Fruit fly (Drosophila melanogaster) whole organism, embryonic: ENCODE results near the gene Zir.

Experiments used
- Awh ChIP-seq: fragments of 200-800 bp; sonication (Bioruptor generic); IDR thresholded peaks from 2 replicates; pipeline ENCODE4, ENCODE4 v1.3.6; 2022; ENCODE audit warnings: missing biosample characterization, missing genetic modification characterization
- CG1024 ChIP-seq: fragments of 200-800 bp; sonication (Bioruptor generic); IDR thresholded peaks from 2 replicates; pipeline ENCODE4 v1.3.6; 2022; ENCODE audit warnings: missing biosample characterization, missing genetic modification characterization
- CG10462 ChIP-seq: fragments of 200-800 bp; sonication (Bioruptor generic); optimal IDR thresholded peaks from 2 replicates; lab custom pipeline; 2016; ENCODE audit warnings: missing biosample characterization, missing genetic modification characterization
- CG11247 ChIP-seq: fragments of 200-800 bp; sonication (Bioruptor generic); IDR thresholded peaks from 2 replicates; pipeline ENCODE4 v1.3.6; 2022; ENCODE audit warnings: missing biosample characterization, missing genetic modification characterization
- CG12299 ChIP-seq: fragments of 200-800 bp; sonication (Bioruptor generic); optimal IDR thresholded peaks from 2 replicates; lab custom pipeline; 2018; ENCODE audit warnings: missing biosample characterization, mild to moderate bottlenecking, missing genetic modification characterization
- CG14710 ChIP-seq: fragments of 200-800 bp; sonication (Bioruptor generic); optimal IDR thresholded peaks from 3 replicates; lab custom pipeline; 2019; ENCODE audit warnings: missing biosample characterization, mild to moderate bottlenecking, missing genetic modification characterization, moderate library complexity
- CG14860 ChIP-seq: fragments of 200-800 bp; sonication (Bioruptor generic); IDR thresholded peaks from 3 replicates; pipeline ENCODE4 v1.3.6; 2022; ENCODE audit warnings: missing biosample characterization, missing genetic modification characterization; ENCODE audit not compliant: partially characterized antibody
- CG14965 ChIP-seq: fragments of 200-800 bp; sonication (Bioruptor generic); optimal IDR thresholded peaks from 2 replicates; lab custom pipeline; 2016; ENCODE audit warnings: missing biosample characterization, missing genetic modification characterization, borderline replicate concordance
- CG15011 ChIP-seq: fragments of 200-800 bp; sonication (Bioruptor generic); optimal IDR thresholded peaks from 3 replicates; lab custom pipeline; 2018; ENCODE audit warnings: missing biosample characterization, mild to moderate bottlenecking, missing genetic modification characterization
- CG15514 ChIP-seq: fragments of 200-800 bp; sonication (Bioruptor generic); optimal IDR thresholded peaks from 3 replicates; lab custom pipeline; 2017; ENCODE audit warnings: missing biosample characterization, missing genetic modification characterization, mild to moderate bottlenecking, moderate library complexity, missing genetic modification reagents
- CG1603 ChIP-seq: fragments of 200-800 bp; sonication (Bioruptor generic); optimal IDR thresholded peaks from 2 replicates; lab custom pipeline; 2019; ENCODE audit warnings: missing biosample characterization, mild to moderate bottlenecking, missing genetic modification characterization, moderate library complexity
- CG1647 ChIP-seq: fragments of 200-800 bp; sonication (Bioruptor generic); optimal IDR thresholded peaks from 3 replicates; lab custom pipeline; 2016; ENCODE audit warnings: missing biosample characterization, missing genetic modification characterization
- CG4617 ChIP-seq: fragments of 200-800 bp; sonication (Bioruptor generic); optimal IDR thresholded peaks from 3 replicates; lab custom pipeline; 2016; ENCODE audit warnings: missing biosample characterization, missing genetic modification characterization, borderline replicate concordance
- CG4820 ChIP-seq: fragments of 200-800 bp; sonication (Bioruptor generic); optimal IDR thresholded peaks from 3 replicates; lab custom pipeline; 2016; ENCODE audit warnings: missing biosample characterization, missing genetic modification characterization
- CG6175 ChIP-seq: fragments of 200-800 bp; sonication (Bioruptor generic); IDR thresholded peaks from 3 replicates; pipeline ENCODE4 v1.3.6; 2022; ENCODE audit warnings: missing biosample characterization, missing genetic modification characterization
- CG6683 ChIP-seq: fragments of 200-800 bp; sonication (Bioruptor generic); optimal IDR thresholded peaks from 2 replicates; lab custom pipeline; 2017; ENCODE audit warnings: missing biosample characterization, mild to moderate bottlenecking, missing genetic modification characterization, missing genetic modification reagents
- CG6791 ChIP-seq: fragments of 200-800 bp; sonication (Bioruptor generic); IDR thresholded peaks from 3 replicates; pipeline ENCODE4 v1.3.6; 2022; ENCODE audit warnings: missing biosample characterization, missing genetic modification characterization; ENCODE audit not compliant: partially characterized antibody
- CG6813 ChIP-seq: fragments of 200-800 bp; sonication (Bioruptor generic); optimal IDR thresholded peaks from 2 replicates; lab custom pipeline; 2017; ENCODE audit warnings: missing biosample characterization, missing genetic modification characterization, mild to moderate bottlenecking, moderate library complexity, missing genetic modification reagents
- CG7372 ChIP-seq: fragments of 200-800 bp; sonication (Bioruptor generic); IDR thresholded peaks from 2 replicates; pipeline ENCODE4 v1.3.6; 2022; ENCODE audit warnings: missing biosample characterization, missing genetic modification characterization
- CG7556 ChIP-seq: fragments of 200-800 bp; sonication (Bioruptor generic); optimal IDR thresholded peaks from 2 replicates; lab custom pipeline; 2017; ENCODE audit warnings: missing biosample characterization, mild to moderate bottlenecking, missing genetic modification characterization
- CG7987 ChIP-seq: fragments of 200-800 bp; sonication (Bioruptor generic); optimal IDR thresholded peaks from 2 replicates; lab custom pipeline; 2018; ENCODE audit warnings: missing biosample characterization, mild to moderate bottlenecking, missing genetic modification characterization, moderate library complexity
- CG8089 ChIP-seq: fragments of 200-800 bp; sonication (Bioruptor generic); optimal IDR thresholded peaks from 3 replicates; lab custom pipeline; 2016; ENCODE audit warnings: missing biosample characterization, missing genetic modification characterization
- CG9215 ChIP-seq: fragments of 200-800 bp; sonication (Bioruptor generic); IDR thresholded peaks from 2 replicates; pipeline ENCODE4 v1.3.6; 2022; ENCODE audit warnings: missing biosample characterization, missing genetic modification characterization
- Chrac-16 ChIP-seq: fragments of 200-800 bp; sonication (Bioruptor generic); optimal IDR thresholded peaks from 3 replicates; lab custom pipeline; 2016; ENCODE audit warnings: missing biosample characterization, missing genetic modification characterization
- Dek ChIP-seq: fragments of 200-800 bp; sonication (Bioruptor generic); optimal IDR thresholded peaks from 3 replicates; lab custom pipeline; 2019; ENCODE audit warnings: missing biosample characterization, mild to moderate bottlenecking, missing genetic modification characterization, moderate library complexity
- Gug ChIP-seq: fragments of 200-800 bp; sonication (Bioruptor generic); IDR thresholded peaks from 4 replicates; pipeline ENCODE4 v1.3.6; 2022; ENCODE audit warnings: missing biosample characterization, missing genetic modification characterization
- HHEX ChIP-seq: fragments of 200-800 bp; sonication (Bioruptor generic); optimal IDR thresholded peaks from 3 replicates; lab custom pipeline; 2017; ENCODE audit warnings: missing biosample characterization, mild to moderate bottlenecking, missing genetic modification characterization, missing genetic modification reagents
- Hand ChIP-seq: fragments of 200-800 bp; sonication (Bioruptor generic); optimal IDR thresholded peaks from 2 replicates; lab custom pipeline; 2017; ENCODE audit warnings: mild to moderate bottlenecking, missing biosample characterization, missing genetic modification reagents, missing genetic modification characterization
- Hr39 ChIP-seq: fragments of >200 bp; optimal IDR thresholded peaks from 2 replicates; lab custom pipeline; 2017
- Mrtf ChIP-seq: fragments of 200-800 bp; sonication (Bioruptor generic); IDR thresholded peaks from 3 replicates; pipeline ENCODE4 v1.3.6; 2022; ENCODE audit warnings: missing biosample characterization, missing genetic modification characterization
- Ravus ChIP-seq: fragments of 200-800 bp; sonication (Bioruptor generic); IDR thresholded peaks from 2 replicates; pipeline ENCODE4 v1.3.6; 2022; ENCODE audit warnings: missing biosample characterization, missing genetic modification characterization
- Sry-β ChIP-seq: fragments of 200-800 bp; sonication (Bioruptor generic); optimal IDR thresholded peaks from 2 replicates; lab custom pipeline; 2018; ENCODE audit warnings: missing biosample characterization, mild to moderate bottlenecking, missing genetic modification characterization, moderate library complexity
- Tbp ChIP-seq: fragments of >200 bp; optimal IDR thresholded peaks from 2 replicates; lab custom pipeline; 2018; ENCODE audit warnings: missing biosample characterization, missing genetic modification characterization
- ap ChIP-seq: fragments of 200-800 bp; sonication (Bioruptor generic); IDR thresholded peaks from 2 replicates; pipeline ENCODE4 v1.3.6; 2022; ENCODE audit warnings: missing biosample characterization, missing genetic modification characterization
- chm ChIP-seq: fragments of 200-800 bp; sonication (Bioruptor generic); IDR thresholded peaks from 2 replicates; pipeline ENCODE4 v1.3.6; 2022; ENCODE audit warnings: missing biosample characterization, missing genetic modification characterization
- danr ChIP-seq: fragments of 200-800 bp; sonication (Bioruptor generic); IDR thresholded peaks from 2 replicates; pipeline ENCODE4 v1.3.6; 2022; ENCODE audit warnings: missing biosample characterization, missing genetic modification characterization
- dati ChIP-seq: fragments of 200-800 bp; sonication (Bioruptor generic); IDR thresholded peaks from 2 replicates; pipeline ENCODE4 v1.3.6; 2022; ENCODE audit warnings: missing biosample characterization, missing genetic modification characterization
- gce ChIP-seq: fragments of 200-800 bp; sonication (Bioruptor generic); IDR thresholded peaks from 3 replicates; pipeline ENCODE4 v1.3.6; 2022; ENCODE audit warnings: missing biosample characterization, missing genetic modification characterization
- grn ChIP-seq: fragments of 200-800 bp; sonication (Bioruptor generic); optimal IDR thresholded peaks from 3 replicates; lab custom pipeline; 2017; ENCODE audit warnings: missing biosample characterization, missing genetic modification characterization
- lab ChIP-seq: fragments of 200-800 bp; sonication (Bioruptor generic); optimal IDR thresholded peaks from 3 replicates; lab custom pipeline; 2017; ENCODE audit warnings: missing biosample characterization, missing genetic modification characterization, mild to moderate bottlenecking, moderate library complexity, missing genetic modification reagents
- lbe ChIP-seq: fragments of 200-800 bp; sonication (Bioruptor generic); optimal IDR thresholded peaks from 2 replicates; lab custom pipeline; 2016; ENCODE audit warnings: missing biosample characterization, mild to moderate bottlenecking, missing genetic modification characterization
- mirr ChIP-seq: fragments of 200-800 bp; sonication (Bioruptor generic); optimal IDR thresholded peaks from 3 replicates; lab custom pipeline; 2018; ENCODE audit warnings: missing biosample characterization, mild to moderate bottlenecking, missing genetic modification characterization
- pb ChIP-seq: fragments of 200-800 bp; sonication (Bioruptor generic); optimal IDR thresholded peaks from 3 replicates; lab custom pipeline; 2016; ENCODE audit warnings: missing biosample characterization, missing genetic modification characterization
- pzg ChIP-seq: fragments of 200-800 bp; sonication (Bioruptor generic); optimal IDR thresholded peaks from 3 replicates; lab custom pipeline; 2018; ENCODE audit warnings: missing biosample characterization, mild to moderate bottlenecking, missing genetic modification characterization, moderate library complexity
- ro ChIP-seq: fragments of 200-800 bp; sonication (Bioruptor generic); IDR thresholded peaks from 2 replicates; pipeline ENCODE4 v1.3.6; 2022; ENCODE audit warnings: missing biosample characterization, missing genetic modification characterization
- seq ChIP-seq: fragments of 200-800 bp; sonication (Bioruptor generic); IDR thresholded peaks from 2 replicates; pipeline ENCODE4 v1.3.6; 2022; ENCODE audit warnings: missing biosample characterization, missing genetic modification characterization
- sisA ChIP-seq: fragments of 200-800 bp; sonication (Bioruptor generic); IDR thresholded peaks from 2 replicates; pipeline ENCODE4 v1.3.6; 2022; ENCODE audit warnings: missing biosample characterization, missing genetic modification characterization
- stwl ChIP-seq: fragments of 200-800 bp; sonication (Bioruptor generic); optimal IDR thresholded peaks from 3 replicates; lab custom pipeline; 2018; ENCODE audit warnings: missing biosample characterization, mild to moderate bottlenecking, missing genetic modification characterization, moderate library complexity
- zen ChIP-seq: fragments of 200-800 bp; sonication (Bioruptor generic); optimal IDR thresholded peaks from 3 replicates; lab custom pipeline; 2018; ENCODE audit warnings: missing biosample characterization, mild to moderate bottlenecking, missing genetic modification characterization, moderate library complexity

Gene Zir

DNA sequence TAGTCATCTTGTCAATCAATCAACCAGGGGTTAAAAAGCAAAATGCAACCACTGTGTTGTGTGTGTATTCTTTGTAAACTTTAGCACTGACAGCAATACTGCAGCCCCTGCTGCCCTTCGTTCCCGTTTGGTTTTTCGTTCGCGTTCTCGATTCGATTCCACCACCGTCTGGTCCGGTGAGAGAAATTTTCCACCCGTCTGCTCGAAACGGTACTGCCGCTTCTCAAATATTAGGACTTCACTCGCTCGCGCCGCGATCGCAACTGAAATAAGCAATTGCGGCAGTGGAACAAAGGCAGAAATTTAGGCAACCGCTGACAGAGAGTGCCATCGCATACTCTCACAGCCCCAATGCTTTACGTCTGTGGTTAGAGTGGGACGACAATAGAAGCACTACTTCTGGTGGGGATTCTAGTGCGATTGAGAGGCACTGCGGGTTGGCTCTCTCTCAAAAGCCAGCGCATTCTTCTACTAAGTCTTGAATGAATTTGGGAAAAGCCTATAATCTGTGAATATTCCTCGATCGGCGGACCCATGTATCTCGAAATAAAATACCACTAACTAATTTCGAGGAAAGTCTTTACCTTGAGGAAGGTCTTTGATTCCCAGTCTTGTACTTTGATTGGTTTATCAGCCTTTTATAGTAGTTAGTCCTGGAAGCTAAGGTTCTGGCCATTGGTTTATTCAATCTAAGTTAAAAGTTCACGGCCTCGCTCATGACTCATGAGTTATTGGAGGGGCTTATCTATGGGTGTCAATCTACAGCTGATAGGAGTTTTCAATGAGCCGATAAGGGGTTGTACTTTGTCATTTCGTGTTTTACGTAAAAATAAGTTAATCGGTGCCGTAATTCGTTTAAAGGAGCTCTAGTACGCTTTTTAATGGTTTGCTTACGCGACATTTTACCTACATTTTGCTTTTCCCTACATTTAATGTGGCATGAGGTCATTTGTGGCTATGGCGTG lies 34.7 kb downstream of the Zir start:
- TF ChIP-seq Tbp (no peak), CG6175 (GFP tag; lab: Robert Waterston, UW) (peak; percentile 32; the same call in 1 of the 3 replicates), CG12299 (tag; lab: Kevin White, UChicago) (peak; percentile 57), CG8089 (no peak), seq (GFP tag; lab: Robert Waterston, UW) (peak; percentile 75), lab (GFP tag; lab: Kevin White, UChicago) (peak; percentile 82), stwl (peak; percentile 36), Dek (tag; lab: Kevin White, UChicago) (no peak), HHEX (GFP tag; lab: Kevin White, UChicago) (peak; percentile 55), CG14860 (peak; percentile 33; the same call in 1 of the 3 replicates), pzg (GFP tag; lab: Kevin White, UChicago) (no peak), CG6791 (GFP tag; lab: Robert Waterston, UW) (peak; percentile 36; the same call in 1 of the 3 replicates), dati (GFP tag; lab: Robert Waterston, UW) (no peak), CG9215 (no peak), zen (tag; lab: Kevin White, UChicago) (no peak), ap (GFP tag; lab: Robert Waterston, UW) (no peak), Awh (GFP tag; lab: Robert Waterston, UW) (peak; percentile 47; the same call in 1 of the 2 replicates), CG1024 (no peak), gce (GFP tag; lab: Robert Waterston, UW) (peak; percentile 31; the same call in 2 of the 3 replicates), pb (GFP tag; lab: Kevin White, UChicago) (no peak), lbe (GFP tag; lab: Kevin White, UChicago) (peak; percentile 59), Gug (GFP tag; lab: Robert Waterston, UW) (no peak; the same call in 3 of the 4 replicates), mirr (peak; percentile 78), CG7987 (GFP tag; lab: Kevin White, UChicago) (peak; percentile 68), Chrac-16 (no peak), chm (peak; percentile 91), CG14710 (tag; lab: Kevin White, UChicago) (peak; percentile 4), CG15514 (peak; percentile 72), sisA (GFP tag; lab: Robert Waterston, UW) (no peak), Mrtf (no peak), Sry-β (GFP tag; lab: Kevin White, UChicago) (no peak), CG4617 (no peak), CG10462 (GFP tag; lab: Kevin White, UChicago) (no peak), danr (GFP tag; lab: Robert Waterston, UW) (no peak), CG14965 (GFP tag; lab: Kevin White, UChicago) (no peak), CG6813 (peak; percentile 47), Ravus (no peak), CG11247 (GFP tag; lab: Robert Waterston, UW) (no peak), CG7556 (peak; percentile 1), CG7372 (no peak), CG4820 (GFP tag; lab: Kevin White, UChicago) (no peak), CG1603 (peak; percentile 26), Hand (GFP tag; lab: Kevin White, UChicago) (peak; percentile 33), CG6683 (GFP tag; lab: Kevin White, UChicago) (no peak), grn (GFP tag; lab: Kevin White, UChicago) (peak; percentile 90), CG1647 (GFP tag; lab: Kevin White, UChicago) (peak; percentile 0), CG15011 (GFP tag; lab: Kevin White, UChicago) (no peak), ro (GFP tag; lab: Robert Waterston, UW) (no peak), Hr39 (lab: Kevin White, UChicago) (no peak)
